Fruit fly (Drosophila melanogaster) whole organism, pupa: ENCODE measurements around the gene CG13725.

Source experiments
- CG10348 ChIP-seq: fragments of 200-800 bp; sonication (Bioruptor generic); IDR thresholded peaks from 2 replicates; pipeline ENCODE4 v1.3.6; 2022; ENCODE audit warnings: missing biosample characterization, missing genetic modification characterization
- CG12605 ChIP-seq: fragments of 200-800 bp; sonication (Bioruptor generic); IDR thresholded peaks from 2 replicates; pipeline ENCODE4 v1.3.6; 2022; ENCODE audit warnings: missing biosample characterization, missing genetic modification characterization
- CG13204 ChIP-seq: fragments of 200-800 bp; sonication (Bioruptor generic); optimal IDR thresholded peaks from 2 replicates; lab custom pipeline; 2018; ENCODE audit warnings: missing biosample characterization, mild to moderate bottlenecking, missing genetic modification characterization, moderate library complexity
- CG14655 ChIP-seq: fragments of 200-800 bp; sonication (Bioruptor generic); optimal IDR thresholded peaks from 3 replicates; lab custom pipeline; 2017; ENCODE audit warnings: mild to moderate bottlenecking, missing biosample characterization, missing genetic modification reagents, missing genetic modification characterization
- CG15710 ChIP-seq: fragments of 200-800 bp; sonication (Bioruptor generic); optimal IDR thresholded peaks from 2 replicates; lab custom pipeline; 2018; ENCODE audit warnings: missing biosample characterization, mild to moderate bottlenecking, missing genetic modification characterization, moderate library complexity
- CG17806 ChIP-seq: fragments of 200-800 bp; sonication (Bioruptor generic); optimal IDR thresholded peaks from 2 replicates; lab custom pipeline; 2018; ENCODE audit warnings: missing biosample characterization, mild to moderate bottlenecking, missing genetic modification characterization, moderate library complexity
- CG32121 ChIP-seq: fragments of 200-800 bp; sonication (Bioruptor generic); IDR thresholded peaks from 2 replicates; pipeline ENCODE4 v1.3.6; 2022; ENCODE audit warnings: missing biosample characterization, missing genetic modification characterization
- CG34367 ChIP-seq: fragments of 200-800 bp; sonication (Bioruptor generic); optimal IDR thresholded peaks from 2 replicates; lab custom pipeline; 2018; ENCODE audit warnings: missing biosample characterization, mild to moderate bottlenecking, missing genetic modification characterization
- CG4496 ChIP-seq: fragments of 200-800 bp; sonication (Bioruptor generic); IDR thresholded peaks from 3 replicates; pipeline ENCODE4 v1.3.6; 2022; ENCODE audit warnings: missing biosample characterization, missing genetic modification characterization
- CG8159 ChIP-seq: fragments of 200-800 bp; sonication (Bioruptor generic); optimal IDR thresholded peaks from 3 replicates; lab custom pipeline; 2018; ENCODE audit warnings: missing biosample characterization, mild to moderate bottlenecking, missing genetic modification characterization, moderate library complexity
- CG8301 ChIP-seq: fragments of 200-800 bp; sonication (Bioruptor generic); optimal IDR thresholded peaks from 2 replicates; lab custom pipeline; 2018; ENCODE audit warnings: missing biosample characterization, mild to moderate bottlenecking, missing genetic modification characterization
- CG9948 ChIP-seq: fragments of 200-800 bp; sonication (Bioruptor generic); optimal IDR thresholded peaks from 2 replicates; lab custom pipeline; 2018; ENCODE audit warnings: missing biosample characterization, mild to moderate bottlenecking, missing genetic modification characterization, moderate library complexity
- D1 ChIP-seq: fragments of 200-800 bp; sonication (Bioruptor generic); optimal IDR thresholded peaks from 2 replicates; lab custom pipeline; 2018; ENCODE audit warnings: missing biosample characterization, mild to moderate bottlenecking, missing genetic modification characterization, moderate library complexity
- EcR ChIP-seq: fragments of 200-800 bp; sonication (Bioruptor generic); optimal IDR thresholded peaks from 3 replicates; lab custom pipeline; 2019; ENCODE audit warnings: missing biosample characterization, missing genetic modification characterization, mild to moderate bottlenecking, moderate library complexity, missing genetic modification reagents
- Ets98B ChIP-seq: fragments of 200-800 bp; sonication (Bioruptor generic); IDR thresholded peaks from 2 replicates; pipeline ENCODE4 v1.3.6; 2022; ENCODE audit warnings: missing biosample characterization, missing genetic modification characterization
- Pif1A ChIP-seq: fragments of 200-800 bp; sonication (Bioruptor generic); optimal IDR thresholded peaks from 3 replicates; lab custom pipeline; 2016; ENCODE audit warnings: missing biosample characterization, missing genetic modification characterization
- Pif1B ChIP-seq: fragments of 200-800 bp; sonication (Bioruptor generic); optimal IDR thresholded peaks from 3 replicates; lab custom pipeline; 2016; ENCODE audit warnings: missing biosample characterization, missing genetic modification characterization
- Snoo ChIP-seq: fragments of 200-800 bp; sonication (Bioruptor generic); optimal IDR thresholded peaks from 3 replicates; lab custom pipeline; 2017; ENCODE audit warnings: missing biosample characterization, mild to moderate bottlenecking, missing genetic modification characterization, inconsistent platforms
- fd96Ca ChIP-seq: fragments of 200-800 bp; sonication (Bioruptor generic); IDR thresholded peaks from 3 replicates; pipeline ENCODE4 v1.3.6; 2022; ENCODE audit warnings: missing biosample characterization, missing genetic modification characterization
- gl ChIP-seq: fragments of 200-800 bp; sonication (Bioruptor generic); optimal IDR thresholded peaks from 2 replicates; lab custom pipeline; 2018; ENCODE audit warnings: missing biosample characterization, mild to moderate bottlenecking, missing genetic modification characterization
- rn ChIP-seq: fragments of 200-800 bp; sonication (Bioruptor generic); IDR thresholded peaks from 2 replicates; pipeline ENCODE4 v1.3.6; 2022; ENCODE audit warnings: missing biosample characterization, missing genetic modification characterization

CG13725 gene

DNA sequence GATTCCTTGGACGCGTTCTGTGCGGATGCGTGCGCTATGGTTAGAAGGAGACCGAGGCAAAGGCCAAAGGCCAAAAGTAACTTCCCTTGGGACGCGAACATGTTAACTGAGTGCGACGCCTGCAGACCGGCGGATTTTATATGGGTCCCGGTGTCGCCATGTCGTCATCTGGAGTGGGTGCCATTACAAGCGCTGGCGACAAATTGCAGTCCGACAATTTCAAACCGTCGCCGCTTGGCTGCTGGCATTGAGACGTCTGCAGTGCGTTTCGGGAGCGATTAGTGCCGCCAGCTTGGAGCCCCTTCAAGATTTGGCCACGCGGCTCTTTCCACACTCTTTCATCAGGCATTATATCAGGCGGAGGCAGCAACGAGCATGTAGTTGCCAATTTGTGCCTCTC is 15.9 kb upstream of the CG13725 start, which contains the start of gene CG13727:
TSS of gene CG13727 (minus strand) at position 101 of the 400 bp plus-strand sequence.
- no peak for TF ChIP-seq CG32121 (GFP tag; lab: Robert Waterston, UW)
- no peak for TF ChIP-seq Snoo (tag; lab: Kevin White, UChicago)
- TF ChIP-seq CG10348 (GFP tag; lab: Robert Waterston, UW), result no peak
- no peak for TF ChIP-seq D1 (tag; lab: Kevin White, UChicago)
- TF ChIP-seq CG34367 (tag; lab: Kevin White, UChicago), result no peak
- TF ChIP-seq CG12605 (GFP tag; lab: Robert Waterston, UW), result no peak
- TF ChIP-seq gl (tag; lab: Kevin White, UChicago), result no peak
- no peak for TF ChIP-seq fd96Ca (GFP tag; lab: Robert Waterston, UW)
- TF ChIP-seq CG8159 (tag; lab: Kevin White, UChicago), result no peak
- no peak for TF ChIP-seq CG17806 (tag; lab: Kevin White, UChicago)
- TF ChIP-seq EcR, result no peak
- TF ChIP-seq CG14655 (GFP tag; lab: Kevin White, UChicago), result no peak
- no peak for TF ChIP-seq CG9948
- no peak for TF ChIP-seq CG8301

dm6 chr3L:17339756-17340155 is 14.4 kb upstream of the CG13725 start:
- TF ChIP-seq CG15710 (tag; lab: Kevin White, UChicago) (no peak), CG17806 (tag; lab: Kevin White, UChicago) (no peak), CG13204 (GFP tag; lab: Kevin White, UChicago) (no peak), D1 (tag; lab: Kevin White, UChicago) (no peak), Snoo (tag; lab: Kevin White, UChicago) (no peak), fd96Ca (GFP tag; lab: Robert Waterston, UW) (no peak), CG8301 (no peak), CG8159 (tag; lab: Kevin White, UChicago) (no peak), CG12605 (GFP tag; lab: Robert Waterston, UW) (no peak), CG14655 (GFP tag; lab: Kevin White, UChicago) (no peak)

DNA sequence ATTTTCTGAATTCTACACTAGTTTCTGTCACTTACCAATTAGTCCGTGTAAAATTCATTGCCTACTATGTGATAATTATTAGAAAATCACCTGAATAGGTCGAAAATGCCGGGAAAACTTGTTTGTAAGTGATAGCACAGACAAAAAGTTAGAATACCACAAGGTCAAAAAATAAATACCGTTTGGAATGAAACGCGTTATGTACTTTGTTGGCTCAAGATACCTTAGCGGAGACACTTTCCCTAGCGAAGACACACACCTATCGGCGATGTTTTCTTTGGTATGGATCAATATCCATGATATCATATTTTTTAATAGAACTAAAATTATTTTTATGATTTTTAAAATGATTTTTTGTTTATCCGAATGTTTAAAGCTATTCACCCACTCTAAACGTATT is 13.8 kb upstream of the CG13725 start, which contains the start of gene CG6479:
TSS of gene CG6479 (minus strand) at position 141 of the 400 bp plus-strand sequence.
- TF ChIP-seq CG13204 (GFP tag; lab: Kevin White, UChicago) (no peak), CG12605 (GFP tag; lab: Robert Waterston, UW) (no peak), gl (tag; lab: Kevin White, UChicago) (no peak), D1 (tag; lab: Kevin White, UChicago) (peak; percentile 63), fd96Ca (GFP tag; lab: Robert Waterston, UW) (no peak)

DNA sequence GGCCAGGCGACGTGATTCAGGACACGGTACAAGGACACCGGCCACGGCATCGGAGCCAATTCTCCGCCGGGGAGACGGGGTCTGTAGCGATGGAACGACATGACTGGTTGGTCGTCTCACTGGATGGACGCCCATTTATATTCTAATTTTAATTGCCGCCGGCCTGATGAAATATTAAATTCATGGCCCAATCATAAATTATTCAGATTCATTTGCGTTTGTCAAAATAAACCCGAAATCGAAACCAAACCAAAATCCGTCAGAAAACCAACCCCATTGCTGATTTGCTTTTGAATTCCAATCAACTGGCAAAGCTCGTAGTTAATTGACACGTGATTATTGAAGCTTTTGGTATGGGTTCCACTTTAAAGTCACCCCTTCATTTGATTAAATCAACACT is 3.8 kb upstream of the CG13725 start, which contains the start of gene Or74a:
TSS of gene Or74a (minus strand) at position 101 of the 400 bp plus-strand sequence.
- TF ChIP-seq CG32121 (GFP tag; lab: Robert Waterston, UW) (no peak), CG34367 (tag; lab: Kevin White, UChicago) (no peak), Pif1A (GFP tag; lab: Kevin White, UChicago) (no peak), rn (GFP tag; lab: Robert Waterston, UW) (no peak), CG14655 (GFP tag; lab: Kevin White, UChicago) (no peak), CG4496 (no peak), Snoo (tag; lab: Kevin White, UChicago) (no peak), CG17806 (tag; lab: Kevin White, UChicago) (no peak), Ets98B (no peak), CG8159 (tag; lab: Kevin White, UChicago) (no peak), CG8301 (no peak)

- TF ChIP-seq CG10348 (GFP tag; lab: Robert Waterston, UW) (no peak), Pif1A (GFP tag; lab: Kevin White, UChicago) (no peak), Snoo (tag; lab: Kevin White, UChicago) (no peak), D1 (tag; lab: Kevin White, UChicago) (no peak), CG13204 (GFP tag; lab: Kevin White, UChicago) (no peak), CG15710 (tag; lab: Kevin White, UChicago) (no peak), CG8159 (tag; lab: Kevin White, UChicago) (no peak), rn (GFP tag; lab: Robert Waterston, UW) (no peak), Pif1B (no peak), Ets98B (no peak), CG17806 (tag; lab: Kevin White, UChicago) (no peak), CG9948 (no peak), CG12605 (GFP tag; lab: Robert Waterston, UW) (no peak), CG4496 (no peak), gl (tag; lab: Kevin White, UChicago) (no peak), CG8301 (no peak), fd96Ca (GFP tag; lab: Robert Waterston, UW) (no peak)
- TF ChIP-seq, all 21 proteins: peak for 0
Measured at dm6 chr3L:17322541-17322940, 2.8 kb downstream of the CG13725 start, which contains the start of gene CG13724. CG13724 (plus strand) TSS chr3L:17322841.

dm6 chr3L:17320711-17321110 is 4.6 kb downstream of the CG13725 start, which contains the start of gene ND-24L:
ND-24L (minus strand) TSS chr3L:17320811.
- no peak for TF ChIP-seq CG17806 (tag; lab: Kevin White, UChicago)
- TF ChIP-seq D1 (tag; lab: Kevin White, UChicago), result no peak
- no peak for TF ChIP-seq CG15710 (tag; lab: Kevin White, UChicago)
- no peak for TF ChIP-seq Ets98B
- TF ChIP-seq gl (tag; lab: Kevin White, UChicago), result no peak
- TF ChIP-seq rn (GFP tag; lab: Robert Waterston, UW), result no peak
- no peak for TF ChIP-seq Pif1A (GFP tag; lab: Kevin White, UChicago)
- TF ChIP-seq CG4496, result no peak
- no peak for TF ChIP-seq CG9948
